Fruit fly (Drosophila melanogaster) whole organism, embryonic: Measurements from ENCODE around the gene TTLL4A.
A peak's percentile ranks its signal among the peaks of the same experiment; 100 is the strongest.

Experiments
- Asciz ChIP-seq: fragments of 200-800 bp; sonication (Bioruptor generic); optimal IDR thresholded peaks from 2 replicates; lab custom pipeline; 2017; ENCODE audit warnings: missing biosample characterization, mild to moderate bottlenecking, missing genetic modification characterization, missing genetic modification reagents
- CG10431 ChIP-seq: fragments of 200-800 bp; sonication (Bioruptor generic); optimal IDR thresholded peaks from 3 replicates; lab custom pipeline; 2018; ENCODE audit warnings: missing biosample characterization, mild to moderate bottlenecking, missing genetic modification characterization
- CG12744 ChIP-seq: fragments of 200-800 bp; sonication (Bioruptor generic); optimal IDR thresholded peaks from 2 replicates; lab custom pipeline; 2016; ENCODE audit warnings: missing biosample characterization, missing genetic modification characterization
- CG14050 ChIP-seq: fragments of 200-800 bp; sonication (Bioruptor generic); IDR thresholded peaks from 3 replicates; pipeline ENCODE4 v1.3.6; 2022; ENCODE audit warnings: missing biosample characterization, missing genetic modification characterization
- CG14667 ChIP-seq: fragments of 200-800 bp; sonication (Bioruptor generic); IDR thresholded peaks from 2 replicates; pipeline ENCODE4 v1.3.6; 2022; ENCODE audit warnings: missing biosample characterization, missing genetic modification characterization
- CG14710 ChIP-seq: fragments of 200-800 bp; sonication (Bioruptor generic); optimal IDR thresholded peaks from 3 replicates; lab custom pipeline; 2019; ENCODE audit warnings: missing biosample characterization, mild to moderate bottlenecking, missing genetic modification characterization, moderate library complexity
- CG17612 ChIP-seq: fragments of 200-800 bp; sonication (Bioruptor generic); IDR thresholded peaks from 2 replicates; pipeline ENCODE4 v1.3.6; 2022; ENCODE audit warnings: missing biosample characterization, missing genetic modification characterization
- CG18011 ChIP-seq: fragments of 200-800 bp; sonication (Bioruptor generic); optimal IDR thresholded peaks from 2 replicates; lab custom pipeline; 2017; ENCODE audit warnings: missing biosample characterization, missing genetic modification characterization, mild to moderate bottlenecking, moderate library complexity, missing genotype
- CG1832 ChIP-seq: fragments of 200-800 bp; sonication (Bioruptor generic); optimal IDR thresholded peaks from 2 replicates; lab custom pipeline; 2017; ENCODE audit warnings: missing biosample characterization, mild to moderate bottlenecking, missing genetic modification characterization, inconsistent platforms
- CG2202 ChIP-seq: fragments of 200-800 bp; sonication (Bioruptor generic); optimal IDR thresholded peaks from 2 replicates; lab custom pipeline; 2018; ENCODE audit warnings: missing biosample characterization, mild to moderate bottlenecking, missing genetic modification characterization
- CG2712 ChIP-seq: fragments of 200-800 bp; optimal IDR thresholded peaks from 3 replicates; lab custom pipeline; 2019; ENCODE audit warnings: missing biosample characterization, mild to moderate bottlenecking, missing genetic modification characterization, moderate library complexity
- CG32767 ChIP-seq: fragments of 200-800 bp; sonication (Bioruptor generic); IDR thresholded peaks from 2 replicates; pipeline ENCODE4 v1.3.6; 2022; ENCODE audit warnings: missing biosample characterization, missing genetic modification characterization
- CG34422 ChIP-seq: fragments of 200-800 bp; sonication (Bioruptor generic); IDR thresholded peaks from 3 replicates; pipeline ENCODE4 v1.3.6; 2022; ENCODE audit warnings: missing biosample characterization, missing genetic modification characterization
- CG6272 ChIP-seq: fragments of 200-800 bp; sonication (Bioruptor generic); IDR thresholded peaks from 2 replicates; pipeline ENCODE4 v1.3.6; 2022; ENCODE audit warnings: missing biosample characterization, missing genetic modification characterization
- CG8765 ChIP-seq: fragments of 200-800 bp; sonication (Bioruptor generic); IDR thresholded peaks from 2 replicates; pipeline ENCODE4 v1.3.6; 2022; ENCODE audit warnings: missing biosample characterization, missing genetic modification characterization
- CG8924 ChIP-seq: fragments of 200-800 bp; optimal IDR thresholded peaks from 3 replicates; lab custom pipeline; 2019; ENCODE audit warnings: missing biosample characterization, mild to moderate bottlenecking, missing genetic modification characterization, moderate library complexity
- CoRest ChIP-seq: fragments of 200-800 bp; sonication (Bioruptor generic); optimal IDR thresholded peaks from 3 replicates; lab custom pipeline; 2018; ENCODE audit warnings: missing biosample characterization, mild to moderate bottlenecking, missing genetic modification characterization, moderate library complexity
- D ChIP-seq, 2 experiments: fragments of 200-800 bp in 1 of 2; fragments of >200 bp in 1 of 2; sonication (Bioruptor generic) in 1 of 2; optimal IDR thresholded peaks; 2 replicates in 1 of 2; 3 replicates in 1 of 2; lab custom pipeline; 2017; ENCODE audit warnings: mild to moderate bottlenecking in 1 of 2, missing biosample characterization in 1 of 2, missing genetic modification characterization in 1 of 2, missing genetic modification reagents in 1 of 2
- Drgx ChIP-seq: fragments of 200-800 bp; sonication (Bioruptor generic); IDR thresholded peaks from 2 replicates; pipeline ENCODE4 v1.3.6; 2022; ENCODE audit warnings: missing biosample characterization, missing genetic modification characterization
- Gug ChIP-seq: fragments of 200-800 bp; sonication (Bioruptor generic); IDR thresholded peaks from 4 replicates; pipeline ENCODE4 v1.3.6; 2022; ENCODE audit warnings: missing biosample characterization, missing genetic modification characterization
- HLH54F ChIP-seq: fragments of 200-800 bp; sonication (Bioruptor generic); optimal IDR thresholded peaks from 3 replicates; lab custom pipeline; 2016; ENCODE audit warnings: missing biosample characterization, missing genetic modification characterization
- Hmr ChIP-seq: fragments of 200-800 bp; sonication (Bioruptor generic); optimal IDR thresholded peaks from 3 replicates; lab custom pipeline; 2017; ENCODE audit warnings: mild to moderate bottlenecking, missing biosample characterization, missing genetic modification reagents, missing genetic modification characterization
- NC2β ChIP-seq: fragments of 200-800 bp; sonication (Bioruptor generic); optimal IDR thresholded peaks from 2 replicates; lab custom pipeline; 2016; ENCODE audit warnings: missing biosample characterization, missing genetic modification characterization
- Nf-YC ChIP-seq: fragments of 200-800 bp; optimal IDR thresholded peaks from 3 replicates; lab custom pipeline; 2019; ENCODE audit warnings: missing biosample characterization, mild to moderate bottlenecking, missing genetic modification characterization, moderate library complexity
- PHDP ChIP-seq: fragments of 200-800 bp; sonication (Bioruptor generic); optimal IDR thresholded peaks from 3 replicates; lab custom pipeline; 2018; ENCODE audit warnings: missing biosample characterization, mild to moderate bottlenecking, missing genetic modification characterization, moderate library complexity
- YL-1 ChIP-seq: fragments of 200-800 bp; sonication (Bioruptor generic); optimal IDR thresholded peaks from 3 replicates; lab custom pipeline; 2017; ENCODE audit warnings: missing biosample characterization, mild to moderate bottlenecking, missing genetic modification characterization
- bigmax ChIP-seq: fragments of 200-800 bp; sonication (Bioruptor generic); optimal IDR thresholded peaks from 2 replicates; lab custom pipeline; 2018; ENCODE audit warnings: missing biosample characterization, mild to moderate bottlenecking, missing genetic modification characterization
- corto ChIP-seq: fragments of 200-800 bp; sonication (Bioruptor generic); optimal IDR thresholded peaks from 2 replicates; lab custom pipeline; 2016; ENCODE audit warnings: missing biosample characterization, mild to moderate bottlenecking, missing genetic modification characterization, moderate library complexity
- cwo ChIP-seq: fragments of 200-800 bp; sonication (Bioruptor generic); optimal IDR thresholded peaks from 3 replicates; lab custom pipeline; 2017; ENCODE audit warnings: missing biosample characterization, missing genetic modification characterization, mild to moderate bottlenecking, moderate library complexity, missing genetic modification reagents
- dmrt11E ChIP-seq: fragments of 200-800 bp; sonication (Bioruptor generic); optimal IDR thresholded peaks from 3 replicates; lab custom pipeline; 2018; ENCODE audit warnings: missing biosample characterization, mild to moderate bottlenecking, missing genetic modification characterization, moderate library complexity
- emc ChIP-seq: fragments of 200-800 bp; sonication (Bioruptor generic); optimal IDR thresholded peaks from 2 replicates; lab custom pipeline; 2016; ENCODE audit warnings: missing biosample characterization, missing genetic modification characterization
- eve ChIP-seq, 2 experiments: fragments of >200 bp; optimal IDR thresholded peaks; 2 replicates each; lab custom pipeline; 2017; ENCODE audit warnings: missing biosample characterization in 2 of 2, missing genetic modification characterization in 2 of 2
- eyg ChIP-seq: fragments of 200-800 bp; sonication (Bioruptor generic); optimal IDR thresholded peaks from 3 replicates; lab custom pipeline; 2016; ENCODE audit warnings: missing biosample characterization, missing genetic modification characterization
- fd3F ChIP-seq: fragments of 200-800 bp; sonication (Bioruptor generic); optimal IDR thresholded peaks from 2 replicates; lab custom pipeline; 2018; ENCODE audit warnings: missing biosample characterization, mild to moderate bottlenecking, missing genetic modification characterization, moderate library complexity
- gem ChIP-seq: fragments of 200-800 bp; sonication (Bioruptor generic); optimal IDR thresholded peaks from 2 replicates; lab custom pipeline; 2019; ENCODE audit warnings: missing biosample characterization, mild to moderate bottlenecking, missing genetic modification characterization, moderate library complexity
- gsb ChIP-seq: fragments of 200-800 bp; sonication (Bioruptor generic); IDR thresholded peaks from 2 replicates; pipeline ENCODE4 v1.3.6; 2022; ENCODE audit warnings: missing biosample characterization, missing genetic modification characterization
- hb ChIP-seq: fragments of 200-800 bp; sonication (Bioruptor generic); IDR thresholded peaks from 3 replicates; pipeline ENCODE4 v1.3.6; 2022; ENCODE audit warnings: missing biosample characterization, missing genetic modification characterization; ENCODE audit not compliant: partially characterized antibody
- hkb ChIP-seq, 2 experiments: fragments of 200-800 bp in 1 of 2; fragments of >200 bp in 1 of 2; sonication (Bioruptor generic) in 1 of 2; IDR thresholded peaks in 1 of 2; optimal IDR thresholded peaks in 1 of 2; 2 replicates each; pipeline versions ENCODE4 v1.3.6 to Lab custom; 2017 to 2022; ENCODE audit warnings: missing biosample characterization in 1 of 2, missing genetic modification characterization in 1 of 2
- insv ChIP-seq, 2 experiments: fragments of 200-800 bp; sonication (Bioruptor generic); optimal IDR thresholded peaks; 3 replicates each; lab custom pipeline; 2016 to 2018; ENCODE audit warnings: missing biosample characterization in 2 of 2, missing genetic modification characterization in 2 of 2
- inv ChIP-seq: fragments of 200-800 bp; sonication (Bioruptor generic); IDR thresholded peaks from 2 replicates; pipeline ENCODE4 v1.3.6; 2022; ENCODE audit warnings: missing biosample characterization, missing genetic modification characterization; ENCODE audit not compliant: partially characterized antibody
- org-1 ChIP-seq: fragments of 200-800 bp; sonication (Bioruptor generic); optimal IDR thresholded peaks from 2 replicates; lab custom pipeline; 2017; ENCODE audit warnings: missing biosample characterization, missing genetic modification characterization
- otp ChIP-seq: fragments of 200-800 bp; sonication (Bioruptor generic); IDR thresholded peaks from 3 replicates; pipeline ENCODE4, ENCODE4 v1.3.6; 2022; ENCODE audit warnings: missing biosample characterization, missing genetic modification characterization
- row ChIP-seq: fragments of 200-800 bp; sonication (Bioruptor generic); IDR thresholded peaks from 3 replicates; pipeline ENCODE4 v1.3.6; 2022; ENCODE audit warnings: missing biosample characterization, missing genetic modification characterization
- sd ChIP-seq: fragments of 200-800 bp; sonication (Bioruptor generic); optimal IDR thresholded peaks from 3 replicates; lab custom pipeline; 2018; ENCODE audit warnings: missing biosample characterization, mild to moderate bottlenecking, missing genetic modification characterization, moderate library complexity
- sens-2 ChIP-seq: fragments of 200-800 bp; sonication (Bioruptor generic); IDR thresholded peaks from 2 replicates; pipeline ENCODE4 v1.3.6; 2022; ENCODE audit warnings: missing biosample characterization, missing genetic modification characterization
- sob ChIP-seq: fragments of 200-800 bp; sonication (Bioruptor generic); IDR thresholded peaks from 2 replicates; pipeline ENCODE4 v1.3.6; 2022; ENCODE audit warnings: missing biosample characterization, missing genetic modification characterization
- tap ChIP-seq: fragments of 200-800 bp; optimal IDR thresholded peaks from 3 replicates; lab custom pipeline; 2019; ENCODE audit warnings: missing biosample characterization, mild to moderate bottlenecking, missing genetic modification characterization, moderate library complexity
- twi ChIP-seq: fragments of 200-800 bp; optimal IDR thresholded peaks from 2 replicates; lab custom pipeline; 2019; ENCODE audit warnings: missing biosample characterization, mild to moderate bottlenecking, missing genetic modification characterization, moderate library complexity
- tx ChIP-seq: fragments of 200-800 bp; sonication (Bioruptor generic); optimal IDR thresholded peaks from 2 replicates; lab custom pipeline; 2016; ENCODE audit warnings: missing biosample characterization, missing genetic modification characterization
- zf30C ChIP-seq: fragments of 200-800 bp; sonication (Bioruptor generic); optimal IDR thresholded peaks from 3 replicates; lab custom pipeline; 2018; ENCODE audit warnings: missing biosample characterization, mild to moderate bottlenecking, missing genetic modification characterization

TTLL4A gene

DNA sequence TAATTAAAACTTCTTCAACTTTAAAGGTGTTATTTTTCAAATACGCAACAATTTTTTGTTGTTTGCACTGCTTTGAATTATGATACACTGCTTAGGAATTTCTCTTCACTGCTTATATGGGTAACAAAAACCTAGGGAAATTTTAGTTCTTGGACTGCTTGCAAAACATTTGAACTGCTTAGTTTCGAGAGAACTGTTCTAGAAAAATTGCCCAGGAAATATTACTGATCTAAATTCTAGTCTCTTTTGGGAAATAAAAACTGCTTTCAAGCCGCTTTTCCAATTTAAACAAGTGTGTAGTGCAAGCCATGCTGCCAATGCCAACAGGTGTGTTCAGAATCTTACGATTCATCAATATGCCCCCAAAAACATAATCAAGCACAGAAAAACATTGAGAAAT, 24.7 kb upstream of the TTLL4A start (continued):
- TF ChIP-seq sob (GFP tag; lab: Robert Waterston, UW) (no peak), otp (GFP tag; lab: Robert Waterston, UW) (no peak), twi (tag; lab: Kevin White, UChicago) (no peak), YL-1 (peak; percentile 83), org-1 (GFP tag; lab: Kevin White, UChicago) (no peak), inv (no peak; the same call in 1 of the 2 replicates), tx (GFP tag; lab: Kevin White, UChicago) (no peak), CG1832 (GFP tag; lab: Kevin White, UChicago) (no peak), PHDP (tag; lab: Kevin White, UChicago) (no peak), CG18011 (GFP tag; lab: Kevin White, UChicago) (no peak), D (optimal IDR thresholded peaks at IDR 0.05; lab: Kevin White, UChicago) (no peak), D (GFP tag; optimal IDR thresholded peaks at IDR 0.05; lab: Kevin White, UChicago) (no peak), CG6272 (no peak), NC2β (GFP tag; lab: Kevin White, UChicago) (no peak), eve (GFP tag; optimal IDR thresholded peaks at IDR 0.05; lab: Kevin White, UChicago) (no peak), fd3F (GFP tag; lab: Kevin White, UChicago) (no peak), emc (GFP tag; lab: Kevin White, UChicago) (no peak), CoRest (tag; lab: Kevin White, UChicago) (peak; percentile 61), sd (peak; percentile 92), CG8765 (GFP tag; lab: Robert Waterston, UW) (no peak), cwo (no peak), tap (tag; lab: Kevin White, UChicago) (no peak), Gug (GFP tag; lab: Robert Waterston, UW) (no peak), hb (GFP tag; lab: Robert Waterston, UW) (no peak), CG17612 (no peak), hkb (optimal IDR thresholded peaks at IDR 0.05; lab: Kevin White, UChicago) (no peak), hkb (GFP tag; IDR thresholded peaks at IDR 0.05; lab: Robert Waterston, UW) (no peak), row (GFP tag; lab: Robert Waterston, UW) (no peak), CG12744 (GFP tag; lab: Kevin White, UChicago) (no peak), HLH54F (GFP tag; lab: Kevin White, UChicago) (no peak), Hmr (GFP tag; lab: Kevin White, UChicago) (peak; percentile 16), CG10431 (GFP tag; lab: Kevin White, UChicago) (no peak), Asciz (GFP tag; lab: Kevin White, UChicago) (peak; percentile 27), Drgx (GFP tag; lab: Robert Waterston, UW) (no peak), CG14667 (GFP tag; lab: Robert Waterston, UW) (no peak), gsb (GFP tag; lab: Robert Waterston, UW) (no peak), CG2202 (tag; lab: Kevin White, UChicago) (no peak), CG2712 (tag; lab: Kevin White, UChicago) (peak; percentile 61), sens-2 (no peak), CG32767 (GFP tag; lab: Robert Waterston, UW) (no peak), CG14710 (peak; percentile 62), eyg (GFP tag; lab: Kevin White, UChicago) (no peak), CG34422 (GFP tag; lab: Robert Waterston, UW) (no peak), insv (GFP tag; optimal IDR thresholded peaks at IDR 0.05; lab: Kevin White, UChicago) (peak in 1 of 2 experiments; percentile 55), Nf-YC (tag; lab: Kevin White, UChicago) (no peak), corto (no peak), dmrt11E (tag; lab: Kevin White, UChicago) (peak; percentile 24), zf30C (GFP tag; lab: Kevin White, UChicago) (no peak), bigmax (GFP tag; lab: Kevin White, UChicago) (no peak), gem (peak; percentile 33), CG8924 (no peak), CG14050 (GFP tag; lab: Robert Waterston, UW) (no peak)
